Worm (Caenorhabditis elegans) whole organism, L2 larva: ENCODE data around the gene math-16.
"Not testable (repeated sequence)": the region's sequence is repeated elsewhere in the genome, so short reads cannot be mapped to it uniquely, and the experiment has no call there.

Experiments
- C34F6.9 ChIP-seq: fragments of 150-350 bp; optimal IDR thresholded peaks from 2 replicates; lab custom pipeline; 2014; ENCODE audit warnings: missing biosample characterization, missing genetic modification characterization
- F13H6.1 ChIP-seq: sonication (generic microtip); optimal IDR thresholded peaks from 2 replicates; lab custom pipeline; 2016; ENCODE audit warnings: missing genetic modification characterization, missing compliant biosample characterization
- alr-1 ChIP-seq: fragments of 150-350 bp; optimal IDR thresholded peaks from 2 replicates; lab custom pipeline; 2014; ENCODE audit warnings: missing biosample characterization, missing genetic modification characterization
- ama-1 ChIP-seq: fragments of 150-350 bp; optimal IDR thresholded peaks from 2 replicates; lab custom pipeline; 2018; ENCODE audit warnings: inconsistent platforms
- blmp-1 ChIP-seq: sonication (generic microtip); optimal IDR thresholded peaks from 2 replicates; lab custom pipeline; 2017; ENCODE audit warnings: missing genetic modification characterization, mild to moderate bottlenecking, missing compliant biosample characterization, antibody characterized with exemption, moderate library complexity; ENCODE audit not compliant: insufficient read depth
- ceh-16 ChIP-seq: fragments of 150-350 bp; optimal IDR thresholded peaks from 2 replicates; lab custom pipeline; 2014; ENCODE audit warnings: missing biosample characterization, missing genetic modification characterization
- elt-1 ChIP-seq: fragments of 150-350 bp; optimal IDR thresholded peaks from 2 replicates; lab custom pipeline; 2014; ENCODE audit warnings: missing biosample characterization, missing genetic modification characterization
- elt-3 ChIP-seq: sonication (generic microtip); optimal IDR thresholded peaks from 2 replicates; lab custom pipeline; 2017; ENCODE audit warnings: missing biosample characterization, missing genetic modification characterization
- fos-1 ChIP-seq: fragments of 150-350 bp; optimal IDR thresholded peaks from 2 replicates; lab custom pipeline; 2014; ENCODE audit warnings: missing biosample characterization, missing genetic modification characterization
- gmeb-1 ChIP-seq: fragments of 150-350 bp; optimal IDR thresholded peaks from 2 replicates; lab custom pipeline; 2014; ENCODE audit warnings: missing biosample characterization, missing genetic modification characterization
- lin-11 ChIP-seq: fragments of 150-350 bp; sonication (generic microtip); optimal IDR thresholded peaks from 2 replicates; lab custom pipeline; 2014; ENCODE audit warnings: missing biosample characterization, missing genetic modification characterization, inconsistent platforms, mixed read lengths
- lin-13 ChIP-seq: fragments of 150-350 bp; optimal IDR thresholded peaks from 2 replicates; lab custom pipeline; 2014; ENCODE audit warnings: missing biosample characterization, missing genetic modification reagents, missing genetic modification characterization
- lin-39 ChIP-seq: fragments of 150-350 bp; optimal IDR thresholded peaks from 2 replicates; lab custom pipeline; 2014; ENCODE audit warnings: missing biosample characterization, missing genetic modification reagents, missing genetic modification characterization
- lsy-2 ChIP-seq, 2 experiments: fragments of 150-350 bp in 1 of 2; sonication (generic microtip) in 1 of 2; optimal IDR thresholded peaks; 2 replicates each; lab custom pipeline; 2014 to 2017; ENCODE audit warnings: missing biosample characterization in 2 of 2, missing genetic modification characterization in 2 of 2
- mab-5 ChIP-seq: fragments of 150-350 bp; optimal IDR thresholded peaks from 2 replicates; lab custom pipeline; 2014; ENCODE audit warnings: missing biosample characterization, missing genetic modification characterization
- mbf-1 ChIP-seq: sonication (generic microtip); optimal IDR thresholded peaks from 2 replicates; lab custom pipeline; 2017; ENCODE audit warnings: missing biosample characterization, missing genetic modification characterization
- nhr-10 ChIP-seq: sonication (generic microtip); optimal IDR thresholded peaks from 2 replicates; lab custom pipeline; 2017; ENCODE audit warnings: missing biosample characterization, missing genetic modification characterization
- nhr-11 ChIP-seq: fragments of 150-350 bp; optimal IDR thresholded peaks from 2 replicates; lab custom pipeline; 2014; ENCODE audit warnings: missing biosample characterization, missing genetic modification characterization
- nhr-12 ChIP-seq: fragments of 150-350 bp; optimal IDR thresholded peaks from 2 replicates; lab custom pipeline; 2014; ENCODE audit warnings: missing biosample characterization, missing genetic modification characterization
- nhr-23 ChIP-seq: fragments of 150-350 bp; optimal IDR thresholded peaks from 2 replicates; lab custom pipeline; 2014; ENCODE audit warnings: missing biosample characterization, missing genetic modification reagents, missing genetic modification characterization
- nhr-237 ChIP-seq: fragments of 150-350 bp; optimal IDR thresholded peaks from 2 replicates; lab custom pipeline; 2014; ENCODE audit warnings: missing biosample characterization, missing genetic modification characterization
- nhr-25 ChIP-seq: fragments of 150-350 bp; sonication (generic microtip); optimal IDR thresholded peaks from 3 replicates; lab custom pipeline; 2014; ENCODE audit warnings: missing biosample characterization, missing genetic modification characterization
- nhr-6 ChIP-seq: fragments of 150-350 bp; optimal IDR thresholded peaks from 2 replicates; lab custom pipeline; 2014; ENCODE audit warnings: missing biosample characterization, missing genetic modification characterization
- nhr-77 ChIP-seq: fragments of 150-350 bp; optimal IDR thresholded peaks from 2 replicates; lab custom pipeline; 2014; ENCODE audit warnings: missing biosample characterization, missing genetic modification characterization
- peb-1 ChIP-seq: fragments of 150-350 bp; optimal IDR thresholded peaks from 2 replicates; lab custom pipeline; 2014; ENCODE audit warnings: missing biosample characterization, missing genetic modification characterization
- skn-1 ChIP-seq: sonication (generic microtip); optimal IDR thresholded peaks from 2 replicates; lab custom pipeline; 2017; ENCODE audit warnings: missing biosample characterization, missing genetic modification characterization
- sma-3 ChIP-seq: sonication (generic microtip); optimal IDR thresholded peaks from 2 replicates; lab custom pipeline; 2016; ENCODE audit warnings: missing genetic modification reagents, missing genetic modification characterization, missing compliant biosample characterization
- sma-9 ChIP-seq, 2 experiments: fragments of 150-350 bp in 1 of 2; sonication (generic microtip) in 1 of 2; optimal IDR thresholded peaks; 2 replicates each; lab custom pipeline; 2014 to 2016; ENCODE audit warnings: missing genetic modification characterization in 2 of 2, mild to moderate bottlenecking in 1 of 2, missing biosample characterization in 1 of 2, missing compliant biosample characterization in 1 of 2, missing genetic modification reagents in 1 of 2, moderate library complexity in 1 of 2
- snpc-4 ChIP-seq: fragments of 150-350 bp; optimal IDR thresholded peaks from 2 replicates; lab custom pipeline; 2014; ENCODE audit warnings: missing biosample characterization, missing genetic modification characterization
- unc-39 ChIP-seq: fragments of 150-350 bp; optimal IDR thresholded peaks from 2 replicates; lab custom pipeline; 2014; ENCODE audit warnings: missing biosample characterization, missing genetic modification characterization
- unc-55 ChIP-seq: fragments of 150-350 bp; sonication (generic microtip); optimal IDR thresholded peaks from 3 replicates; lab custom pipeline; 2014; ENCODE audit warnings: missing biosample characterization, missing genetic modification reagents, missing genetic modification characterization
- unc-62 ChIP-seq: fragments of 150-350 bp; optimal IDR thresholded peaks from 2 replicates; lab custom pipeline; 2014; ENCODE audit warnings: missing biosample characterization, missing genetic modification reagents, missing genetic modification characterization
- zag-1 ChIP-seq: fragments of 150-350 bp; optimal IDR thresholded peaks from 2 replicates; lab custom pipeline; 2014; ENCODE audit warnings: missing biosample characterization, missing genetic modification characterization
- ztf-11 ChIP-seq: sonication (generic microtip); optimal IDR thresholded peaks from 2 replicates; lab custom pipeline; 2017; ENCODE audit warnings: missing biosample characterization, missing genetic modification characterization
- ztf-4 ChIP-seq: fragments of 150-350 bp; optimal IDR thresholded peaks from 2 replicates; lab custom pipeline; 2014; ENCODE audit warnings: missing biosample characterization, missing genetic modification characterization

The math-16 gene

ce11 chrII:1865683-1866431 lies 12.7 kb downstream of the math-16 start, which contains the start of gene math-15:
Gene math-15, plus strand, starts transcription at chrII:1866381.
- TF ChIP-seq fos-1 (tag; lab: Kevin White, UChicago) (peak; percentile 50), lsy-2 (tag; optimal IDR thresholded peaks at IDR 0.05; lab: Kevin White, UChicago) (no peak)

- TF ChIP-seq alr-1 (tag; lab: Kevin White, UChicago): no peak
Observed at ce11 chrII:1864278-1864677, 14.3 kb downstream of the math-16 start, which contains the start of gene C16C4.17. Gene C16C4.17, plus strand, starts transcription at chrII:1864578.

- not testable (repeated sequence) for TF ChIP-seq zag-1; sma-9 (GFP tag; optimal IDR thresholded peaks at IDR 0.05; lab: Kevin White, UChicago); sma-9 (tag; optimal IDR thresholded peaks at IDR 0.05; lab: Kevin White, UChicago); nhr-237 (tag; lab: Kevin White, UChicago)
Observed at ce11 chrII:1862334-1862733, 16.2 kb downstream of the math-16 start, which contains the start of gene fbxb-98. Gene fbxb-98, plus strand, starts transcription at chrII:1862634.

- TF ChIP-seq unc-55 (GFP tag; lab: Kevin White, UChicago); nhr-12 (tag; lab: Kevin White, UChicago); lin-39 (tag; lab: Kevin White, UChicago): not testable (repeated sequence)
Observed at ce11 chrII:1861285-1861793, 17.2 kb downstream of the math-16 start, which contains the start of gene C16C4.18. Gene C16C4.18, minus strand, starts transcription at chrII:1861335.

- TF ChIP-seq lin-11 (tag; lab: Kevin White, UChicago); unc-39 (tag; lab: Kevin White, UChicago); zag-1: not testable (repeated sequence)
- TF ChIP-seq, all 48 proteins: peak for 0; not testable (repeated sequence) for 48
Observed at ce11 chrII:1854094-1854493, 24.5 kb downstream of the math-16 start, which contains the start of gene fbxb-95. Gene fbxb-95, plus strand, starts transcription at chrII:1854394.

ce11 chrII:1852503-1852902 lies 26.1 kb downstream of the math-16 start, which contains the start of gene C52E2.2:
Gene C52E2.2, plus strand, starts transcription at chrII:1852803.
- TF ChIP-seq nhr-10 (tag; lab: Kevin White, UChicago) (no peak), skn-1 (tag; lab: Kevin White, UChicago) (no peak), fos-1 (tag; lab: Kevin White, UChicago) (no peak), mbf-1 (tag; lab: Kevin White, UChicago) (no peak), ztf-4 (no peak), lin-39 (tag; lab: Kevin White, UChicago) (no peak), sma-3 (GFP tag; lab: Kevin White, UChicago) (no peak), elt-3 (tag; lab: Kevin White, UChicago) (no peak), nhr-11 (tag; lab: Kevin White, UChicago) (no peak), zag-1 (no peak), ztf-11 (no peak), nhr-12 (tag; lab: Kevin White, UChicago) (no peak), ama-1 (lab: Kevin White, UChicago) (no peak)
- TF ChIP-seq, all 48 proteins: peak for 0

- TF ChIP-seq fos-1 (tag; lab: Kevin White, UChicago) (peak; percentile 97), nhr-10 (tag; lab: Kevin White, UChicago) (no peak), lsy-2 (tag; optimal IDR thresholded peaks at IDR 0.05; lab: Kevin White, UChicago) (no peak), mab-5 (no peak), C34F6.9 (no peak), sma-9 (GFP tag; optimal IDR thresholded peaks at IDR 0.05; lab: Kevin White, UChicago) (peak; percentile 91), sma-9 (tag; optimal IDR thresholded peaks at IDR 0.05; lab: Kevin White, UChicago) (no peak), blmp-1 (tag; lab: Kevin White, UChicago) (no peak), nhr-6 (no peak), nhr-77 (tag; lab: Kevin White, UChicago) (no peak), nhr-12 (tag; lab: Kevin White, UChicago) (no peak), nhr-23 (no peak), nhr-25 (tag; lab: Kevin White, UChicago) (no peak), alr-1 (tag; lab: Kevin White, UChicago) (no peak), sma-3 (GFP tag; lab: Kevin White, UChicago) (peak; percentile 57), nhr-11 (tag; lab: Kevin White, UChicago) (no peak), unc-39 (tag; lab: Kevin White, UChicago) (no peak), elt-1 (tag; lab: Kevin White, UChicago) (no peak), unc-62 (GFP tag; lab: Kevin White, UChicago) (no peak), F13H6.1 (peak; percentile 32), unc-55 (GFP tag; lab: Kevin White, UChicago) (no peak), ztf-4 (no peak), mbf-1 (tag; lab: Kevin White, UChicago) (no peak), ceh-16 (tag; lab: Kevin White, UChicago) (no peak), skn-1 (tag; lab: Kevin White, UChicago) (no peak), nhr-237 (tag; lab: Kevin White, UChicago) (no peak), snpc-4 (tag; lab: Kevin White, UChicago) (no peak), peb-1 (tag; lab: Kevin White, UChicago) (no peak), lin-13 (no peak), gmeb-1 (peak; percentile 25)
Observed at ce11 chrII:1851716-1852115, 26.8 kb downstream of the math-16 start.
